Worm (Caenorhabditis elegans) whole organism, L1 larva: ENCODE data around the gene srb-3.

Experiments used
- efl-1 ChIP-seq, 4 experiments: fragments of 150-350 bp; optimal IDR thresholded peaks in 3 of 4; peaks in 1 of 4; 1 replicate in 1 of 4; 2 replicates in 3 of 4; lab custom pipeline; 2014; ENCODE audit warnings: missing biosample characterization in 2 of 4, missing genetic modification characterization in 2 of 4, missing genetic modification reagents in 2 of 4
- egl-13 ChIP-seq: sonication (generic microtip); optimal IDR thresholded peaks from 2 replicates; lab custom pipeline; 2016; ENCODE audit warnings: missing genotype, missing genetic modification reagents, missing genetic modification characterization, missing compliant biosample characterization
- elt-2 ChIP-seq: sonication (generic microtip); optimal IDR thresholded peaks from 2 replicates; lab custom pipeline; 2016; ENCODE audit warnings: missing genetic modification characterization, mild to moderate bottlenecking, inconsistent platforms, missing compliant biosample characterization, missing genetic modification reagents
- ets-5 ChIP-seq: fragments of 200-800 bp; sonication (Bioruptor generic); IDR thresholded peaks from 2 replicates; pipeline ENCODE4 v1.3.6; 2022; ENCODE audit warnings: missing genetic modification characterization, missing compliant biosample characterization
- fkh-8 ChIP-seq: sonication (generic microtip); optimal IDR thresholded peaks from 2 replicates; lab custom pipeline; 2016; ENCODE audit warnings: mild to moderate bottlenecking, missing genetic modification characterization, missing compliant biosample characterization
- hlh-4 ChIP-seq: sonication (generic microtip); optimal IDR thresholded peaks from 2 replicates; lab custom pipeline; 2016; ENCODE audit warnings: mild to moderate bottlenecking, missing genetic modification characterization, missing compliant biosample characterization
- lin-13 ChIP-seq: fragments of 150-350 bp; optimal IDR thresholded peaks from 2 replicates; lab custom pipeline; 2014; ENCODE audit warnings: missing biosample characterization, missing genetic modification reagents, missing genetic modification characterization
- snu-23 ChIP-seq: sonication (generic microtip); optimal IDR thresholded peaks from 2 replicates; lab custom pipeline; 2016; ENCODE audit warnings: missing genetic modification characterization, missing compliant biosample characterization
- vab-15 ChIP-seq: sonication (generic microtip); optimal IDR thresholded peaks from 2 replicates; lab custom pipeline; 2017; ENCODE audit warnings: missing genotype, mild to moderate bottlenecking, missing genetic modification characterization, missing compliant biosample characterization
- xbp-1 ChIP-seq: sonication (generic microtip); optimal IDR thresholded peaks from 2 replicates; lab custom pipeline; 2016; ENCODE audit warnings: missing genetic modification characterization, missing compliant biosample characterization

The srb-3 gene

ce11 chrII:5115733-5116132 is 50.9 kb downstream of the srb-3 start, which contains the start of gene srsy-1:
TSS of gene srsy-1 (plus strand) at chrII:5116033.
- TF ChIP-seq vab-15 = no peak
- no peak for TF ChIP-seq elt-2 (tag; lab: Kevin White, UChicago)
- TF ChIP-seq fkh-8 (tag; lab: Kevin White, UChicago) = no peak
- no peak for TF ChIP-seq snu-23 (GFP tag; lab: Kevin White, UChicago)
- TF ChIP-seq lin-13 (GFP tag; lab: Kevin White, UChicago) = no peak
- no peak for TF ChIP-seq efl-1 (optimal IDR thresholded peaks at IDR 0.05; lab: Kevin White, UChicago)
- no peak for TF ChIP-seq efl-1 (GFP tag; optimal IDR thresholded peaks at IDR 0.05 in 1 of 2; lab: Kevin White, UChicago)
- no peak for TF ChIP-seq hlh-4 (tag; lab: Kevin White, UChicago)
- no peak for TF ChIP-seq egl-13 (tag; lab: Kevin White, UChicago)
- TF ChIP-seq xbp-1 (tag; lab: Kevin White, UChicago) = no peak
- no peak for TF ChIP-seq ets-5 (GFP tag; lab: Robert Waterston, UW)
- TF ChIP-seq, all 84 proteins: peak for 0
